Fruit fly (Drosophila melanogaster) whole organism, embryonic: ENCODE results near the gene Stat92E.
A peak's percentile ranks its signal among the peaks of the same experiment; 100 is the strongest.

ENCODE experiments used
- Atf6 ChIP-seq: fragments of 200-800 bp; sonication (Bioruptor generic); IDR thresholded peaks from 2 replicates; pipeline ENCODE4 v1.3.6; 2022; ENCODE audit warnings: missing biosample characterization, missing genetic modification characterization
- B-H2 ChIP-seq: fragments of 200-800 bp; sonication (Bioruptor generic); optimal IDR thresholded peaks from 2 replicates; lab custom pipeline; 2018; ENCODE audit warnings: missing biosample characterization, mild to moderate bottlenecking, missing genetic modification characterization
- Bgb ChIP-seq: fragments of 200-800 bp; sonication (Bioruptor generic); IDR thresholded peaks from 2 replicates; pipeline ENCODE4 v1.3.6; 2022; ENCODE audit warnings: missing biosample characterization, missing genetic modification characterization; ENCODE audit not compliant: partially characterized antibody
- CG10267 ChIP-seq: fragments of 200-800 bp; sonication (Bioruptor generic); optimal IDR thresholded peaks from 2 replicates; lab custom pipeline; 2018; ENCODE audit warnings: missing biosample characterization, mild to moderate bottlenecking, missing genetic modification characterization, moderate library complexity
- CG10274 ChIP-seq: fragments of 200-800 bp; sonication (Bioruptor generic); optimal IDR thresholded peaks from 3 replicates; lab custom pipeline; 2017; ENCODE audit warnings: missing biosample characterization, mild to moderate bottlenecking, missing genetic modification characterization
- CG10543 ChIP-seq: fragments of 200-800 bp; sonication (Bioruptor generic); optimal IDR thresholded peaks from 3 replicates; lab custom pipeline; 2017; ENCODE audit warnings: missing biosample characterization, mild to moderate bottlenecking, missing genetic modification characterization, moderate library complexity
- CG11560 ChIP-seq: fragments of 200-800 bp; sonication (Bioruptor generic); IDR thresholded peaks from 3 replicates; pipeline ENCODE4 v1.3.6; 2022; ENCODE audit warnings: missing biosample characterization, missing genetic modification characterization
- CG12219 ChIP-seq: fragments of 200-800 bp; sonication (Bioruptor generic); optimal IDR thresholded peaks from 3 replicates; lab custom pipeline; 2018; ENCODE audit warnings: missing biosample characterization, mild to moderate bottlenecking, missing genetic modification characterization
- CG12769 ChIP-seq: fragments of 200-800 bp; sonication (Bioruptor generic); optimal IDR thresholded peaks from 2 replicates; lab custom pipeline; 2019; ENCODE audit warnings: missing biosample characterization, mild to moderate bottlenecking, missing genetic modification characterization, moderate library complexity
- CG13894 ChIP-seq: fragments of 200-800 bp; sonication (Bioruptor generic); optimal IDR thresholded peaks from 3 replicates; lab custom pipeline; 2018; ENCODE audit warnings: missing biosample characterization, mild to moderate bottlenecking, missing genetic modification characterization, moderate library complexity
- CG14014 ChIP-seq: fragments of 200-800 bp; sonication (Bioruptor generic); IDR thresholded peaks from 2 replicates; pipeline ENCODE4 v1.3.6; 2022; ENCODE audit warnings: missing biosample characterization, missing genetic modification characterization
- CG1603 ChIP-seq: fragments of 200-800 bp; sonication (Bioruptor generic); optimal IDR thresholded peaks from 2 replicates; lab custom pipeline; 2019; ENCODE audit warnings: missing biosample characterization, mild to moderate bottlenecking, missing genetic modification characterization, moderate library complexity
- CG17912 ChIP-seq: fragments of 200-800 bp; sonication (Bioruptor generic); optimal IDR thresholded peaks from 2 replicates; lab custom pipeline; 2018; ENCODE audit warnings: missing biosample characterization, mild to moderate bottlenecking, missing genetic modification characterization
- CG18599 ChIP-seq: fragments of 200-800 bp; sonication (Bioruptor generic); optimal IDR thresholded peaks from 3 replicates; lab custom pipeline; 2017; ENCODE audit warnings: missing biosample characterization, missing genetic modification characterization, mild to moderate bottlenecking, moderate library complexity, missing genetic modification reagents
- CG2116 ChIP-seq: fragments of 200-800 bp; sonication (Bioruptor generic); optimal IDR thresholded peaks from 3 replicates; lab custom pipeline; 2018; ENCODE audit warnings: missing biosample characterization, mild to moderate bottlenecking, missing genetic modification characterization
- CG3065 ChIP-seq: fragments of 200-800 bp; sonication (Bioruptor generic); optimal IDR thresholded peaks from 2 replicates; lab custom pipeline; 2016; ENCODE audit warnings: missing biosample characterization, missing genetic modification characterization
- CG34376 ChIP-seq: fragments of 200-800 bp; sonication (Bioruptor generic); optimal IDR thresholded peaks from 2 replicates; lab custom pipeline; 2018; ENCODE audit warnings: missing biosample characterization, mild to moderate bottlenecking, missing genetic modification characterization
- CG4424 ChIP-seq: fragments of 200-800 bp; sonication (Bioruptor generic); optimal IDR thresholded peaks from 3 replicates; lab custom pipeline; 2016; ENCODE audit warnings: missing biosample characterization, missing genetic modification characterization
- CG7556 ChIP-seq: fragments of 200-800 bp; sonication (Bioruptor generic); optimal IDR thresholded peaks from 2 replicates; lab custom pipeline; 2017; ENCODE audit warnings: missing biosample characterization, mild to moderate bottlenecking, missing genetic modification characterization
- CG7745 ChIP-seq: fragments of 200-800 bp; sonication (Bioruptor generic); optimal IDR thresholded peaks from 2 replicates; lab custom pipeline; 2018; ENCODE audit warnings: missing biosample characterization, mild to moderate bottlenecking, missing genetic modification characterization, moderate library complexity
- CG8290 ChIP-seq, 3 experiments: fragments of 200-800 bp; sonication (Bioruptor generic); optimal IDR thresholded peaks; 2 replicates each; lab custom pipeline; 2016 to 2019; ENCODE audit warnings: missing biosample characterization in 3 of 3, missing genetic modification characterization in 3 of 3, mild to moderate bottlenecking in 2 of 3, moderate library complexity in 1 of 3
- CG8765 ChIP-seq: fragments of 200-800 bp; sonication (Bioruptor generic); IDR thresholded peaks from 2 replicates; pipeline ENCODE4 v1.3.6; 2022; ENCODE audit warnings: missing biosample characterization, missing genetic modification characterization
- D ChIP-seq, 2 experiments: fragments of 200-800 bp in 1 of 2; fragments of >200 bp in 1 of 2; sonication (Bioruptor generic) in 1 of 2; optimal IDR thresholded peaks; 2 replicates in 1 of 2; 3 replicates in 1 of 2; lab custom pipeline; 2017; ENCODE audit warnings: mild to moderate bottlenecking in 1 of 2, missing biosample characterization in 1 of 2, missing genetic modification characterization in 1 of 2, missing genetic modification reagents in 1 of 2
- Dek ChIP-seq: fragments of 200-800 bp; sonication (Bioruptor generic); optimal IDR thresholded peaks from 3 replicates; lab custom pipeline; 2019; ENCODE audit warnings: missing biosample characterization, mild to moderate bottlenecking, missing genetic modification characterization, moderate library complexity
- Doc3 ChIP-seq: fragments of 200-800 bp; sonication (Bioruptor generic); IDR thresholded peaks from 3 replicates; pipeline ENCODE4 v1.3.6; 2022; ENCODE audit warnings: missing biosample characterization, missing genetic modification characterization; ENCODE audit not compliant: partially characterized antibody
- Dref ChIP-seq: fragments of 200-800 bp; sonication (Bioruptor generic); IDR thresholded peaks from 2 replicates; pipeline ENCODE4 v1.3.6; 2022; ENCODE audit warnings: missing biosample characterization, missing genetic modification characterization
- Ets65A ChIP-seq: fragments of 200-800 bp; sonication (Bioruptor generic); peaks from one replicate; lab custom pipeline; 2016; ENCODE audit warnings: missing biosample characterization, missing genetic modification characterization
- Fer3 ChIP-seq: fragments of 200-800 bp; sonication (Bioruptor generic); optimal IDR thresholded peaks from 2 replicates; lab custom pipeline; 2018; ENCODE audit warnings: missing biosample characterization, mild to moderate bottlenecking, missing genetic modification characterization, moderate library complexity
- GATAe ChIP-seq: fragments of 200-800 bp; sonication (Bioruptor generic); conservative IDR thresholded peaks from 2 replicates; pipeline ENCODE4 v1.3.6; 2022; ENCODE audit warnings: missing biosample characterization, missing genetic modification characterization
- HLH4C ChIP-seq: fragments of 200-800 bp; sonication (Bioruptor generic); IDR thresholded peaks from 3 replicates; pipeline ENCODE4 v1.3.6; 2022; ENCODE audit warnings: missing biosample characterization, missing genetic modification characterization; ENCODE audit not compliant: partially characterized antibody
- Hey ChIP-seq: fragments of 200-800 bp; sonication (Bioruptor generic); optimal IDR thresholded peaks from 3 replicates; lab custom pipeline; 2018; ENCODE audit warnings: missing biosample characterization, mild to moderate bottlenecking, missing genetic modification characterization
- Kr ChIP-seq: fragments of 200-800 bp; sonication (Bioruptor generic); optimal IDR thresholded peaks from 2 replicates; lab custom pipeline; 2017; ENCODE audit warnings: missing biosample characterization, mild to moderate bottlenecking, missing genetic modification characterization
- Mad ChIP-seq: fragments of 200-800 bp; sonication (Bioruptor generic); optimal IDR thresholded peaks from 2 replicates; lab custom pipeline; 2016; ENCODE audit warnings: missing biosample characterization, missing genetic modification characterization
- NFAT ChIP-seq: fragments of 200-800 bp; sonication (Bioruptor generic); IDR thresholded peaks from 2 replicates; pipeline ENCODE4 v1.3.6; 2022; ENCODE audit warnings: missing biosample characterization, missing genetic modification characterization
- Neu2 ChIP-seq: fragments of 200-800 bp; sonication (Bioruptor generic); optimal IDR thresholded peaks from 3 replicates; lab custom pipeline; 2016; ENCODE audit warnings: missing biosample characterization, missing genetic modification characterization, borderline replicate concordance
- Nf-YC ChIP-seq: fragments of 200-800 bp; optimal IDR thresholded peaks from 3 replicates; lab custom pipeline; 2019; ENCODE audit warnings: missing biosample characterization, mild to moderate bottlenecking, missing genetic modification characterization, moderate library complexity
- YL-1 ChIP-seq: fragments of 200-800 bp; sonication (Bioruptor generic); optimal IDR thresholded peaks from 3 replicates; lab custom pipeline; 2017; ENCODE audit warnings: missing biosample characterization, mild to moderate bottlenecking, missing genetic modification characterization
- cas ChIP-seq: fragments of 200-800 bp; sonication (Bioruptor generic); IDR thresholded peaks from 2 replicates; pipeline ENCODE4 v1.3.6; 2022; ENCODE audit warnings: missing biosample characterization, missing genetic modification characterization
- grau ChIP-seq: fragments of 200-800 bp; optimal IDR thresholded peaks from 3 replicates; lab custom pipeline; 2019; ENCODE audit warnings: missing biosample characterization, mild to moderate bottlenecking, missing genetic modification characterization, moderate library complexity
- mirr ChIP-seq: fragments of 200-800 bp; sonication (Bioruptor generic); optimal IDR thresholded peaks from 3 replicates; lab custom pipeline; 2018; ENCODE audit warnings: missing biosample characterization, mild to moderate bottlenecking, missing genetic modification characterization
- otp ChIP-seq: fragments of 200-800 bp; sonication (Bioruptor generic); IDR thresholded peaks from 3 replicates; pipeline ENCODE4, ENCODE4 v1.3.6; 2022; ENCODE audit warnings: missing biosample characterization, missing genetic modification characterization
- pfk ChIP-seq: fragments of 200-800 bp; sonication (Bioruptor generic); optimal IDR thresholded peaks from 2 replicates; lab custom pipeline; 2018; ENCODE audit warnings: missing biosample characterization, mild to moderate bottlenecking, missing genetic modification characterization, moderate library complexity
- pum ChIP-seq: fragments of 200-800 bp; sonication (Bioruptor generic); optimal IDR thresholded peaks from 2 replicates; lab custom pipeline; 2016; ENCODE audit warnings: missing biosample characterization, missing genetic modification characterization
- slbo ChIP-seq: fragments of 200-800 bp; sonication (Bioruptor generic); IDR thresholded peaks from 2 replicates; pipeline ENCODE4 v1.3.6; 2022; ENCODE audit warnings: missing biosample characterization, missing genetic modification characterization
- stwl ChIP-seq: fragments of 200-800 bp; sonication (Bioruptor generic); optimal IDR thresholded peaks from 3 replicates; lab custom pipeline; 2018; ENCODE audit warnings: missing biosample characterization, mild to moderate bottlenecking, missing genetic modification characterization, moderate library complexity
- tx ChIP-seq: fragments of 200-800 bp; sonication (Bioruptor generic); optimal IDR thresholded peaks from 2 replicates; lab custom pipeline; 2016; ENCODE audit warnings: missing biosample characterization, missing genetic modification characterization
- unpg ChIP-seq: fragments of 200-800 bp; sonication (Bioruptor generic); optimal IDR thresholded peaks from 3 replicates; lab custom pipeline; 2018; ENCODE audit warnings: missing biosample characterization, mild to moderate bottlenecking, missing genetic modification characterization, moderate library complexity
- zfh2 ChIP-seq: fragments of 200-800 bp; sonication (Bioruptor generic); optimal IDR thresholded peaks from 2 replicates; lab custom pipeline; 2016; ENCODE audit warnings: missing biosample characterization, missing genetic modification characterization

The Stat92E gene

DNA sequence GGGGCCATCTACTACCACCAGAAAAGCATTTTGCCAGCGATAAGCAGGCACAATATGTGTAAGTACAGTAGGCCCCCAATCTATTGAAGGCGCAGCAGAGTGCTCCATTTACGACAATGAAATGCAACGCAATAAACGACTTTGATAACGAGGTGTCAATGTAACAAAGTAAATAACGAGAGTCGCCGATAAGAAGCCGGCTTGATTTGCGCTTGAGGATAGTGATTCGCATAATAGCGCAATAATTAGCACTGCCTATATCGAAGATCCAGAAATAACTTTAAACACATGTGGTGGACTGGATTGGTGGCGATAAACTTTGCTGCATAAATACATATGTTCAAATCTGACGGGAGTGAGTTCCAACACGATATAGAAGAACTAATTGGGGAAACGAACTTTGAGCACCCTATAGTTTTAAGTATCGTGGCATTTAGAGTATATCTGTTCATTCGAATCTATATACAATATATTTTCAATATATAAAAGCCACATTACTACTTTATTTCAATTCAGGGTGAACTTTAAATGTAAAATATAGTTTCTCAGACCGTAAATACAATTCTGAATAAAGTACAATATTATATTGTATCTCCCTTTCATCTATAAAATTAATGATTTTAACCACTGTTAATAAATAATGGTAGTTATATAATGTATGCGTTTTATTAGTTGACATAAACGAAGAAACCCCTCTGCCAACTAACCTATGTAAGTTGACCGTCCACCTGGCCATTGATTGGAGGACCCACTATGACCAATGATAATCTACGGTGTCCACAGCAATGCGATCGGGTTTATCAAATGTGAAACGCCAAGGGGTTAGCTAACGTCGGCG lies 2.9 kb downstream of the Stat92E start (continued):
- no peak for TF ChIP-seq CG14014 (GFP tag; lab: Robert Waterston, UW)
- peak; percentile 34 for TF ChIP-seq B-H2 (GFP tag; lab: Kevin White, UChicago)
- TF ChIP-seq Mad (GFP tag; lab: Kevin White, UChicago), result no peak
- TF ChIP-seq Dref, result no peak
- no peak for TF ChIP-seq CG13894 (tag; lab: Kevin White, UChicago)
- TF ChIP-seq CG17912 (GFP tag; lab: Kevin White, UChicago), result peak; percentile 43
- TF ChIP-seq Kr (GFP tag; lab: Kevin White, UChicago), result no peak
- no peak for TF ChIP-seq YL-1 (GFP tag; lab: Kevin White, UChicago)
- TF ChIP-seq CG12769 (tag; lab: Kevin White, UChicago), result peak; percentile 43
- TF ChIP-seq CG8765 (GFP tag; lab: Robert Waterston, UW), result no peak
- no peak for TF ChIP-seq CG7745 (tag; lab: Kevin White, UChicago)
- no peak for TF ChIP-seq CG4424 (GFP tag; lab: Kevin White, UChicago)
- no peak for TF ChIP-seq CG11560 (tag; lab: Robert Waterston, UW)
- no peak for TF ChIP-seq CG10274
- TF ChIP-seq CG1603 (tag; lab: Kevin White, UChicago), result peak; percentile 12
- no peak for TF ChIP-seq Dek (tag; lab: Kevin White, UChicago)
- TF ChIP-seq stwl, result no peak
- no peak for TF ChIP-seq Neu2 (GFP tag; lab: Kevin White, UChicago)
- no peak for TF ChIP-seq Fer3 (tag; lab: Kevin White, UChicago)
- peak; percentile 19 for TF ChIP-seq Ets65A (GFP tag; lab: Kevin White, UChicago)
- no peak for TF ChIP-seq Atf6
- TF ChIP-seq HLH4C (GFP tag; lab: Robert Waterston, UW), result no peak
- TF ChIP-seq CG10267 (tag; lab: Kevin White, UChicago), result no peak
- TF ChIP-seq zfh2 (GFP tag; lab: Kevin White, UChicago), result no peak
- TF ChIP-seq cas (GFP tag; lab: Robert Waterston, UW), result no peak
- TF ChIP-seq CG2116 (GFP tag; lab: Kevin White, UChicago), result no peak
- no peak for TF ChIP-seq Bgb
- TF ChIP-seq Hey (tag; lab: Kevin White, UChicago), result peak; percentile 39
- no peak for TF ChIP-seq NFAT (GFP tag; lab: Robert Waterston, UW)
- no peak for TF ChIP-seq pfk (GFP tag; lab: Kevin White, UChicago)
- no peak for TF ChIP-seq Nf-YC (tag; lab: Kevin White, UChicago)
- no peak for TF ChIP-seq CG8290 (GFP tag; optimal IDR thresholded peaks at IDR 0.05; lab: Kevin White, UChicago)
- TF ChIP-seq CG8290 (tag; optimal IDR thresholded peaks at IDR 0.05; lab: Kevin White, UChicago), result peak in 1 of 2 experiments; percentile 56
- peak; percentile 27 for TF ChIP-seq CG18599 (GFP tag; lab: Kevin White, UChicago)
- no peak for TF ChIP-seq pum (GFP tag; lab: Kevin White, UChicago)
- no peak for TF ChIP-seq CG12219 (GFP tag; lab: Kevin White, UChicago)
- no peak for TF ChIP-seq Doc3 (GFP tag; lab: Robert Waterston, UW)
- peak; percentile 88 for TF ChIP-seq grau (tag; lab: Kevin White, UChicago)
- TF ChIP-seq D (optimal IDR thresholded peaks at IDR 0.05; lab: Kevin White, UChicago), result no peak
- no peak for TF ChIP-seq D (GFP tag; optimal IDR thresholded peaks at IDR 0.05; lab: Kevin White, UChicago)
- no peak for TF ChIP-seq CG7556 (GFP tag; lab: Kevin White, UChicago)
- no peak for TF ChIP-seq mirr (GFP tag; lab: Kevin White, UChicago)
- TF ChIP-seq CG10543 (GFP tag; lab: Kevin White, UChicago), result peak; percentile 35
- no peak for TF ChIP-seq CG3065
- TF ChIP-seq GATAe (GFP tag; lab: Robert Waterston, UW), result no peak
- TF ChIP-seq otp (GFP tag; lab: Robert Waterston, UW), result no peak
- TF ChIP-seq CG34376 (GFP tag; lab: Kevin White, UChicago), result no peak
- no peak for TF ChIP-seq tx (GFP tag; lab: Kevin White, UChicago)
- peak; percentile 45 for TF ChIP-seq slbo
- no peak for TF ChIP-seq unpg (GFP tag; lab: Kevin White, UChicago)
